Worm (Caenorhabditis elegans) whole organism, L1 larva: ENCODE measurements around the gene elt-6.

Source experiments
- F16B12.6 ChIP-seq: fragments of 150-350 bp; optimal IDR thresholded peaks from 2 replicates; lab custom pipeline; 2014; ENCODE audit warnings: missing biosample characterization, missing genetic modification characterization
- aly-2 ChIP-seq: fragments of 150-350 bp; optimal IDR thresholded peaks from 2 replicates; lab custom pipeline; 2014; ENCODE audit warnings: missing biosample characterization, missing genetic modification characterization
- ama-1 ChIP-seq: fragments of 150-350 bp; optimal IDR thresholded peaks from 2 replicates; lab custom pipeline; 2014
- blmp-1 ChIP-seq: fragments of 150-350 bp; optimal IDR thresholded peaks from 2 replicates; lab custom pipeline; 2014; ENCODE audit warnings: missing biosample characterization, missing genetic modification characterization
- ces-1 ChIP-seq: fragments of 150-350 bp; optimal IDR thresholded peaks from 2 replicates; lab custom pipeline; 2014; ENCODE audit warnings: missing biosample characterization, missing genetic modification reagents, missing genetic modification characterization
- dsc-1 ChIP-seq: sonication (generic microtip); optimal IDR thresholded peaks from 2 replicates; lab custom pipeline; 2016; ENCODE audit warnings: mild to moderate bottlenecking, missing genetic modification characterization, missing compliant biosample characterization
- efl-1 ChIP-seq, 4 experiments: fragments of 150-350 bp; optimal IDR thresholded peaks in 3 of 4; peaks in 1 of 4; 1 replicate in 1 of 4; 2 replicates in 3 of 4; lab custom pipeline; 2014; ENCODE audit warnings: missing biosample characterization in 2 of 4, missing genetic modification characterization in 2 of 4, missing genetic modification reagents in 2 of 4
- efl-3 ChIP-seq: fragments of 200-800 bp; sonication (Bioruptor generic); optimal IDR thresholded peaks from 2 replicates; lab custom pipeline; 2018; ENCODE audit warnings: mild to moderate bottlenecking, missing genetic modification characterization, missing compliant biosample characterization
- egl-13 ChIP-seq: sonication (generic microtip); optimal IDR thresholded peaks from 2 replicates; lab custom pipeline; 2016; ENCODE audit warnings: missing genotype, missing genetic modification reagents, missing genetic modification characterization, missing compliant biosample characterization
- egl-27 ChIP-seq, 2 experiments: fragments of 150-350 bp in 1 of 2; sonication (generic microtip); optimal IDR thresholded peaks; 3 replicates each; lab custom pipeline; 2017 to 2018; ENCODE audit warnings: missing biosample characterization in 2 of 2, missing genetic modification characterization in 2 of 2, missing genetic modification reagents in 2 of 2
- elt-2 ChIP-seq: sonication (generic microtip); optimal IDR thresholded peaks from 2 replicates; lab custom pipeline; 2016; ENCODE audit warnings: missing genetic modification characterization, mild to moderate bottlenecking, inconsistent platforms, missing compliant biosample characterization, missing genetic modification reagents
- elt-3 ChIP-seq, 6 experiments: fragments of 150-350 bp in 1 of 6; sonication (generic microtip); optimal IDR thresholded peaks; 2 replicates each; lab custom pipeline; 2017 to 2018; ENCODE audit warnings: missing biosample characterization in 6 of 6, missing genetic modification characterization in 6 of 6, inconsistent platforms in 1 of 6
- ets-5 ChIP-seq: fragments of 200-800 bp; sonication (Bioruptor generic); IDR thresholded peaks from 2 replicates; pipeline ENCODE4 v1.3.6; 2022; ENCODE audit warnings: missing genetic modification characterization, missing compliant biosample characterization
- fkh-10 ChIP-seq: sonication (generic microtip); optimal IDR thresholded peaks from 2 replicates; lab custom pipeline; 2017; ENCODE audit warnings: missing biosample characterization, missing genetic modification reagents, missing genetic modification characterization
- fkh-4 ChIP-seq: sonication (generic microtip); optimal IDR thresholded peaks from 2 replicates; lab custom pipeline; 2016; ENCODE audit warnings: missing compliant biosample characterization, missing genetic modification characterization, borderline replicate concordance
- fkh-8 ChIP-seq: sonication (generic microtip); optimal IDR thresholded peaks from 2 replicates; lab custom pipeline; 2016; ENCODE audit warnings: mild to moderate bottlenecking, missing genetic modification characterization, missing compliant biosample characterization
- fos-1 ChIP-seq: fragments of 150-350 bp; optimal IDR thresholded peaks from 2 replicates; lab custom pipeline; 2014; ENCODE audit warnings: missing biosample characterization, missing genetic modification characterization
- grh-1 ChIP-seq: fragments of 200-800 bp; sonication (Bioruptor generic); IDR thresholded peaks from 2 replicates; pipeline ENCODE4 v1.3.6; 2022; ENCODE audit warnings: missing genetic modification reagents, missing genetic modification characterization, missing compliant biosample characterization
- irx-1 ChIP-seq: sonication (generic microtip); optimal IDR thresholded peaks from 2 replicates; lab custom pipeline; 2016; ENCODE audit warnings: missing genetic modification characterization, missing compliant biosample characterization
- lin-13 ChIP-seq: fragments of 150-350 bp; optimal IDR thresholded peaks from 2 replicates; lab custom pipeline; 2014; ENCODE audit warnings: missing biosample characterization, missing genetic modification reagents, missing genetic modification characterization
- lin-14 ChIP-seq: fragments of 200-800 bp; sonication (Bioruptor generic); optimal IDR thresholded peaks from 2 replicates; lab custom pipeline; 2018; ENCODE audit warnings: mild to moderate bottlenecking, missing genetic modification characterization, moderate library complexity, missing compliant biosample characterization
- lin-35 ChIP-seq, 2 experiments: fragments of 150-350 bp; optimal IDR thresholded peaks; 2 replicates each; lab custom pipeline; 2014; ENCODE audit warnings: missing biosample characterization in 2 of 2, missing genetic modification characterization in 2 of 2, missing genetic modification reagents in 2 of 2
- lsy-2 ChIP-seq, 2 experiments: fragments of 150-350 bp; optimal IDR thresholded peaks; 2 replicates each; lab custom pipeline; 2014; ENCODE audit warnings: missing biosample characterization in 2 of 2, missing genetic modification characterization in 2 of 2
- mab-9 ChIP-seq: fragments of 200-800 bp; sonication (Bioruptor generic); IDR thresholded peaks from 2 replicates; pipeline ENCODE4 v1.3.6; 2022; ENCODE audit warnings: missing genetic modification reagents, missing genetic modification characterization, missing compliant biosample characterization
- nhr-12 ChIP-seq: sonication (generic microtip); optimal IDR thresholded peaks from 2 replicates; lab custom pipeline; 2017; ENCODE audit warnings: missing biosample characterization, missing genetic modification characterization
- nhr-19 ChIP-seq: fragments of 200-800 bp; sonication (Bioruptor generic); conservative IDR thresholded peaks from 2 replicates; pipeline ENCODE4 v1.3.6; 2022; ENCODE audit warnings: missing genetic modification characterization, missing compliant biosample characterization
- nhr-237 ChIP-seq: fragments of 150-350 bp; optimal IDR thresholded peaks from 2 replicates; lab custom pipeline; 2014; ENCODE audit warnings: missing biosample characterization, missing genetic modification characterization
- nhr-28 ChIP-seq: fragments of 150-350 bp; optimal IDR thresholded peaks from 2 replicates; lab custom pipeline; 2014; ENCODE audit warnings: missing biosample characterization, missing genetic modification characterization
- nhr-71 ChIP-seq: sonication (generic microtip); optimal IDR thresholded peaks from 2 replicates; lab custom pipeline; 2016; ENCODE audit warnings: mild to moderate bottlenecking, missing genetic modification characterization, moderate library complexity, missing compliant biosample characterization
- nhr-76 ChIP-seq: sonication (generic microtip); optimal IDR thresholded peaks from 2 replicates; lab custom pipeline; 2017; ENCODE audit warnings: missing biosample characterization, missing genetic modification characterization
- nhr-84 ChIP-seq: sonication (generic microtip); optimal IDR thresholded peaks from 2 replicates; lab custom pipeline; 2017; ENCODE audit warnings: missing biosample characterization, missing genetic modification characterization
- nhr-85 ChIP-seq: sonication (generic microtip); peaks from one replicate; lab custom pipeline; 2016; ENCODE audit warnings: missing genetic modification characterization, inconsistent platforms, missing compliant biosample characterization
- pag-3 ChIP-seq: sonication (generic microtip); optimal IDR thresholded peaks from 2 replicates; lab custom pipeline; 2017; ENCODE audit warnings: missing genetic modification characterization, mild to moderate bottlenecking, missing compliant biosample characterization, antibody characterized with exemption, borderline replicate concordance; ENCODE audit not compliant: insufficient read depth
- rnt-1 ChIP-seq: sonication (generic microtip); optimal IDR thresholded peaks from 2 replicates; lab custom pipeline; 2016; ENCODE audit warnings: mild to moderate bottlenecking, missing genetic modification characterization, moderate library complexity, missing compliant biosample characterization
- snpc-4 ChIP-seq: fragments of 150-350 bp; optimal IDR thresholded peaks from 2 replicates; lab custom pipeline; 2014; ENCODE audit warnings: missing biosample characterization, missing genetic modification characterization
- sptf-1 ChIP-seq: fragments of 150-350 bp; optimal IDR thresholded peaks from 2 replicates; lab custom pipeline; 2014; ENCODE audit warnings: missing biosample characterization, missing genetic modification characterization
- unc-130 ChIP-seq: fragments of 150-350 bp; optimal IDR thresholded peaks from 2 replicates; lab custom pipeline; 2017; ENCODE audit warnings: missing biosample characterization, missing genetic modification characterization, inconsistent platforms
- unc-30 ChIP-seq: sonication (generic microtip); optimal IDR thresholded peaks from 2 replicates; lab custom pipeline; 2017; ENCODE audit warnings: missing biosample characterization, missing genetic modification characterization
- unc-86 ChIP-seq: sonication (generic microtip); optimal IDR thresholded peaks from 2 replicates; lab custom pipeline; 2016; ENCODE audit warnings: missing genetic modification characterization, missing compliant biosample characterization
- vab-15 ChIP-seq: sonication (generic microtip); optimal IDR thresholded peaks from 2 replicates; lab custom pipeline; 2017; ENCODE audit warnings: missing genotype, mild to moderate bottlenecking, missing genetic modification characterization, missing compliant biosample characterization
- zip-4 ChIP-seq: fragments of 200-800 bp; sonication (Bioruptor generic); optimal IDR thresholded peaks from 2 replicates; lab custom pipeline; 2018; ENCODE audit warnings: mild to moderate bottlenecking, missing genetic modification characterization, moderate library complexity, missing compliant biosample characterization
- ztf-11 ChIP-seq, 2 experiments: sonication (generic microtip); optimal IDR thresholded peaks; 2 replicates each; lab custom pipeline; 2016 to 2017; ENCODE audit warnings: missing genetic modification characterization in 2 of 2, missing biosample characterization in 1 of 2, missing compliant biosample characterization in 1 of 2
- ztf-4 ChIP-seq: fragments of 150-350 bp; optimal IDR thresholded peaks from 2 replicates; lab custom pipeline; 2014; ENCODE audit warnings: missing biosample characterization, missing genetic modification characterization

Gene elt-6

ce11 chrIV:1904072-1904671, 13.6 kb upstream of the elt-6 start:
- TF ChIP-seq nhr-71 = no peak
- TF ChIP-seq pag-3 (tag; lab: Kevin White, UChicago) = no peak
- no peak for TF ChIP-seq zip-4
- TF ChIP-seq nhr-12 (tag; lab: Kevin White, UChicago) = no peak
- no peak for TF ChIP-seq mab-9 (GFP tag; lab: Robert Waterston, UW)
- peak in 1 of 6 experiments; percentile 48 for TF ChIP-seq elt-3 (tag; optimal IDR thresholded peaks at IDR 0.05; lab: Kevin White, UChicago)
- TF ChIP-seq lsy-2 (tag; optimal IDR thresholded peaks at IDR 0.05; lab: Kevin White, UChicago) = peak; percentile 57 to 73
- no peak for TF ChIP-seq nhr-19 (GFP tag; lab: Robert Waterston, UW)
- TF ChIP-seq lin-14 (GFP tag; lab: Kevin White, UChicago) = peak; percentile 38
- no peak for TF ChIP-seq unc-130 (tag; lab: Kevin White, UChicago)
- peak in 1 of 2 experiments; percentile 25 for TF ChIP-seq lin-35 (GFP tag; optimal IDR thresholded peaks at IDR 0.05; lab: Kevin White, UChicago)
- TF ChIP-seq fkh-10 = no peak
- no peak for TF ChIP-seq grh-1 (GFP tag; lab: Robert Waterston, UW)
- peak; percentile 43 for TF ChIP-seq nhr-85 (tag; lab: Kevin White, UChicago)
- no peak for TF ChIP-seq unc-30 (tag; lab: Kevin White, UChicago)
- peak; percentile 8 for TF ChIP-seq elt-2
- no peak for TF ChIP-seq vab-15 (tag; lab: Kevin White, UChicago)
- TF ChIP-seq dsc-1 (tag; lab: Kevin White, UChicago) = peak; percentile 71
- TF ChIP-seq rnt-1 = peak; percentile 25
- no peak for TF ChIP-seq egl-27 (tag; optimal IDR thresholded peaks at IDR 0.05; lab: Kevin White, UChicago)
- peak; percentile 79 for TF ChIP-seq fkh-4 (tag; lab: Kevin White, UChicago)
- no peak for TF ChIP-seq efl-1 (optimal IDR thresholded peaks at IDR 0.05; lab: Kevin White, UChicago)
- peak in 1 of 2 experiments; percentile 90 for TF ChIP-seq efl-1 (GFP tag; optimal IDR thresholded peaks at IDR 0.05 in 1 of 2; lab: Kevin White, UChicago)

DNA sequence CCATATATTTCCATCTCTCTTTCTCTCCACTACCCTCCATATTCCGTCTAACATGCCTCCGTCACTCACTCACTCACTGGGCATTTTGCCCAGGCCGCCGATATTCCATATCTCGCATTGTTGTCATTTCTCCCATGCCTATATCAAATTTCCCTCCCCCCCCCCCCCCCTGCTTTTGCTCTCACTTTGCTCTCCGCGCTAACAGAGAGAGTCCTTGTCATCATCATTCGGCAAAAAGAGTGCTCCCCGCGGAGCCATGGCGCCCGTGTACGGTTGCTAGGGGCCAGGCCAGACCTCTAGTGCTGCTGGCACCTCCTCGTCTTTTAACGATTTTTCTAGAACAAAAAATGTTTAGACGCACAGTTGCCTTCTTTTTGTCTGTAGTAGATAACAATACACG, 12.5 kb upstream of the elt-6 start:
- peak; percentile 6 for TF ChIP-seq lin-14 (GFP tag; lab: Kevin White, UChicago)
- no peak for TF ChIP-seq ztf-11 (tag; optimal IDR thresholded peaks at IDR 0.05; lab: Kevin White, UChicago)

DNA sequence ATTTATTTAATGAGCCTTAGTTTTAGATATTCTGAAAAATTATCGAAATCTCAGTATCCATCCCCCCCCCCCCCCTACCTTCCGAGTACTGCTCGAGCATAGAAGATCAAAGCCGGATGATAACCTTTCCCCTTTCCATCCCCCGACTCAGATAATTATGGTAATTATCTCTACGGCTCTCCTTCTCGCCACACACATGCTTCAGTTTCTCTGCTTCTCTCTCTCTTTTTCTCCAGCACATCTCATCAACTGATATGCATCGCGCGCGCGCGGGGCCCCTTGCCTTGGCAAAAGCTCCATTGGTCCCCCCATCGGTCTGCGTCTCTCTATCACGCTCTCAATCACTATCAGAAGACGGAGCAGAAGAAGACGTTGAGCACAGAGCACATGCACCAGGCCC, 11.1 kb upstream of the elt-6 start:
- peak; percentile 58 for TF ChIP-seq lin-14 (GFP tag; lab: Kevin White, UChicago)
- no peak for TF ChIP-seq ztf-4
- peak; percentile 4 for TF ChIP-seq nhr-71

DNA sequence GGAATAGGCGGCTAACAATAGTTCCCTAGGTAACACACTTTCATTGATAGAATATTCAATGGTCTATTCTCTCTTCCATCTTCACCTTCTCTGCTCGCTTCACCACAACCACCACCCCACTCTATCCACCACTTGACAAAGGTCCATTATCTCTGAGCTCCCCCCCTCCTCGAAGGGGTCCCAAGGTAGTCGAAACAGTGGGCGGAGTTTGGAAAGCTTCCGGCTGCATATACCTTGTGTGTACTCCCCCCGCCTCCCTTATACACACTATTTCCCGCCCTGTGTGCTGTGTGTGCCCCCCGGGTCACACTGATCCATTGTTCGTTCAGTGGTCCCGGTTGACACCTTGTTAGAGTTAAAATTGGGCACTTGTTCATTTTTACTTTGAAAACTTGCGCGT, 9.3 kb upstream of the elt-6 start:
- TF ChIP-seq fkh-8 (peak; percentile 12), blmp-1 (tag; lab: Kevin White, UChicago) (no peak), fos-1 (tag; lab: Kevin White, UChicago) (no peak), efl-1 (optimal IDR thresholded peaks at IDR 0.05; lab: Kevin White, UChicago) (no peak), efl-1 (GFP tag; optimal IDR thresholded peaks at IDR 0.05 in 1 of 2; lab: Kevin White, UChicago) (no peak), egl-27 (tag; optimal IDR thresholded peaks at IDR 0.05; lab: Kevin White, UChicago) (no peak), lin-14 (GFP tag; lab: Kevin White, UChicago) (peak; percentile 10), unc-30 (tag; lab: Kevin White, UChicago) (no peak), unc-86 (tag; lab: Kevin White, UChicago) (no peak), snpc-4 (tag; lab: Kevin White, UChicago) (no peak)

DNA sequence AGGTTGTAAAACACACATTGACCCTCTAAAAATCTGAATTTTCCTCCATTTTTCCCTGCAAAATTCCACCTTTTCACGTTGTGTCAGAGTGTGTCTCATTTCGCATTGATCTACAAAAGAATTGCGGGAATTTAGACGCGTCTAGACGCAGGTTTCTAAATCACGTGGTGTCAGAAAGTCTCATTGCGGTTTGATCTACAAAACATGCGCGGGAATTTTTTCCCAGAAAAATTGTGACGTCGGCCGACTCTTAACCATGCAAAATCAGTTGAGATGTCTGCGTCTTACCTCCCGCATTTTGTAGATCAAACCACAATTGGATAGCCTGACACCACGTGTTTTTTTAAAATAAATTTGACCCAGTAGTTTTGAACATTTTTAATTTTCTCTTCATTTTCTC, 8.9 kb upstream of the elt-6 start:
- no peak for TF ChIP-seq ztf-11 (tag; optimal IDR thresholded peaks at IDR 0.05; lab: Kevin White, UChicago)
- no peak for TF ChIP-seq nhr-76 (tag; lab: Kevin White, UChicago)
- TF ChIP-seq unc-30 (tag; lab: Kevin White, UChicago) = no peak
- TF ChIP-seq nhr-237 (tag; lab: Kevin White, UChicago) = no peak
- no peak for TF ChIP-seq dsc-1 (tag; lab: Kevin White, UChicago)
- no peak for TF ChIP-seq sptf-1 (tag; lab: Kevin White, UChicago)
- no peak for TF ChIP-seq irx-1 (tag; lab: Kevin White, UChicago)
- TF ChIP-seq ama-1 (lab: Kevin White, UChicago) = no peak
- no peak for TF ChIP-seq fkh-10
- no peak for TF ChIP-seq ces-1 (GFP tag; lab: Kevin White, UChicago)
- no peak for TF ChIP-seq egl-13 (tag; lab: Kevin White, UChicago)
- no peak for TF ChIP-seq F16B12.6 (tag; lab: Kevin White, UChicago)
- TF ChIP-seq ets-5 = no peak
- no peak for TF ChIP-seq efl-3 (GFP tag; lab: Kevin White, UChicago)
- TF ChIP-seq nhr-84 (tag; lab: Kevin White, UChicago) = no peak
- TF ChIP-seq lin-14 (GFP tag; lab: Kevin White, UChicago) = no peak
- no peak for TF ChIP-seq aly-2 (tag; lab: Kevin White, UChicago)
- TF ChIP-seq lin-13 (GFP tag; lab: Kevin White, UChicago) = no peak
- no peak for TF ChIP-seq nhr-28 (tag; lab: Kevin White, UChicago)
